Fruit fly (Drosophila melanogaster) whole organism: ENCODE measurements around the gene Trxr1.

ENCODE experiments used
- EcR ChIP-seq, 2 experiments: fragments of >200 bp; optimal IDR thresholded peaks; 2 replicates each; lab custom pipeline; 2017; ENCODE audit warnings: missing biosample characterization in 2 of 2, missing genetic modification characterization in 2 of 2, missing genetic modification reagents in 2 of 2
- pan ChIP-seq: fragments of >200 bp; optimal IDR thresholded peaks from 2 replicates; lab custom pipeline; 2017
- psq ChIP-seq: fragments of >200 bp; optimal IDR thresholded peaks from 2 replicates; lab custom pipeline; 2017
- usp ChIP-seq: fragments of >200 bp; optimal IDR thresholded peaks from 2 replicates; lab custom pipeline; 2017; ENCODE audit warnings: missing biosample characterization, missing genetic modification characterization, mixed read lengths

DNA sequence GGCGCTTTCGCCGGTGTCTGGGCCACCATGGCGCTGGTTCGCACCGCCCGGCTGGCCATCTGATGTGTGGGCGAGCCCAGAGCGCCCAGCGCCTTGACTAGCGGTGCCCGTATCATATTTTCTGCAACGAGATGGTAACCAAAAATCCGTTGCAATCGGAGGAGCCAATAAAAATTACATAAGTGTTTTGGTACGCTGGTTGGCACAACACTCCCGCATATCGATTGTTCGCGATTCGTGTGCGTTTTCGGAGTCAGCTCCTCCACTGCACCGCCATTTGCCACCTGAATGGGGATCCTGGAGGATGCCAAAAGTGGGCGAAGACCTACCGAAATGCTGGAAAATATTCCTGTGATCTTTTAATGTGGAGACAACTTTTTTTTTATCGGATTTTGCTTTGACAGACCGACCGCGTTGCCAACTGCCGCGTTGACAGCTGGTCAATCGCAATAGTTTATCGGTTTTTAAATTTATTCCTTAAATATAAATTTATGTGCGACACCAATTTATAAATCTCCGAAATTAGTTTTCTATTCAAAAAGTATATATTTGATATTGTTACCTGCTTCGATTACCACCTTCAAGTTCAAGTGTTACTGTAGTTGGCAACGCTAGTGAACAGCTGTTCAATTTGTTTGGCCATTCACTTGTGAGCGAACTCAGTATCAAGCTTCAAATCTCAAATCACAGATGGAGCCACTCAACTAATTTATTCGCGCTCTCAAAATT is 9.1 kb downstream of the Trxr1 start, which contains the start of gene ND-75:
- TF ChIP-seq psq (lab: Kevin White, UChicago) = no peak
- TF ChIP-seq usp (GFP tag; lab: Kevin White, UChicago) = no peak
- TF ChIP-seq EcR (GFP tag; optimal IDR thresholded peaks at IDR 0.05; lab: Kevin White, UChicago) = no peak
- no peak for TF ChIP-seq pan (lab: Kevin White, UChicago)
